Worm (Caenorhabditis elegans) whole organism, young adult: ENCODE results near the gene ugtp-1.

Source experiments
- C06A6.2 ChIP-seq: fragments of 200-800 bp; sonication (Bioruptor generic); conservative IDR thresholded peaks from 2 replicates; pipeline ENCODE4 v1.3.6; 2022; ENCODE audit warnings: missing genetic modification characterization, missing compliant biosample characterization
- D2030.7 ChIP-seq: fragments of 200-800 bp; sonication (Bioruptor generic); IDR thresholded peaks from 2 replicates; pipeline ENCODE4 v1.3.6; 2022; ENCODE audit warnings: missing genetic modification reagents, missing genetic modification characterization, missing compliant biosample characterization
- F10E7.11 ChIP-seq: sonication (generic microtip); optimal IDR thresholded peaks from 2 replicates; lab custom pipeline; 2017; ENCODE audit warnings: mild to moderate bottlenecking, missing genetic modification characterization, moderate library complexity, missing compliant biosample characterization
- F23B12.7 ChIP-seq: sonication (generic microtip); optimal IDR thresholded peaks from 2 replicates; lab custom pipeline; 2017; ENCODE audit warnings: missing genetic modification characterization, mild to moderate bottlenecking, missing compliant biosample characterization, antibody characterized with exemption, moderate library complexity; ENCODE audit not compliant: insufficient read depth
- F33H1.4 ChIP-seq: fragments of 200-800 bp; sonication (Bioruptor generic); IDR thresholded peaks from 2 replicates; pipeline ENCODE4 v1.3.6; 2022; ENCODE audit warnings: missing genetic modification reagents, missing genetic modification characterization, missing compliant biosample characterization
- F49E8.2 ChIP-seq: sonication (generic microtip); optimal IDR thresholded peaks from 3 replicates; lab custom pipeline; 2017; ENCODE audit warnings: missing genetic modification characterization, mild to moderate bottlenecking, missing compliant biosample characterization, antibody characterized with exemption, moderate library complexity; ENCODE audit not compliant: insufficient read depth
- ZK185.1 ChIP-seq: sonication (generic microtip); optimal IDR thresholded peaks from 2 replicates; lab custom pipeline; 2016; ENCODE audit warnings: mild to moderate bottlenecking, missing genetic modification characterization, missing compliant biosample characterization; ENCODE audit not compliant: poor library complexity, severe bottlenecking
- athp-1 ChIP-seq: sonication (generic microtip); optimal IDR thresholded peaks from 2 replicates; lab custom pipeline; 2017; ENCODE audit warnings: mild to moderate bottlenecking, missing genetic modification characterization, missing compliant biosample characterization
- attf-3 ChIP-seq: fragments of 200-800 bp; sonication (Bioruptor generic); conservative IDR thresholded peaks from 2 replicates; pipeline ENCODE4 v1.3.6; 2022; ENCODE audit warnings: missing genetic modification reagents, missing genetic modification characterization, missing compliant biosample characterization
- attf-5 ChIP-seq: fragments of 200-800 bp; sonication (Bioruptor generic); optimal IDR thresholded peaks from 2 replicates; lab custom pipeline; 2018; ENCODE audit warnings: mild to moderate bottlenecking, missing genetic modification characterization, missing compliant biosample characterization
- bed-2 ChIP-seq: fragments of 200-800 bp; sonication (Bioruptor generic); IDR thresholded peaks from 2 replicates; pipeline ENCODE4 v1.3.6; 2022; ENCODE audit warnings: missing genetic modification reagents, missing genetic modification characterization, missing compliant biosample characterization
- cebp-1 ChIP-seq, 2 experiments: fragments of 200-800 bp in 1 of 2; sonication (Bioruptor generic) in 1 of 2; sonication (generic microtip) in 1 of 2; IDR thresholded peaks in 1 of 2; optimal IDR thresholded peaks in 1 of 2; 2 replicates each; pipeline versions ENCODE4 v1.3.6 to Lab custom; 2017 to 2022; ENCODE audit warnings: missing compliant biosample characterization in 2 of 2, missing genetic modification characterization in 2 of 2, mild to moderate bottlenecking in 1 of 2, missing genetic modification reagents in 1 of 2, moderate library complexity in 1 of 2
- ceh-40 ChIP-seq: fragments of 200-800 bp; sonication (Bioruptor generic); IDR thresholded peaks from 2 replicates; pipeline ENCODE4 v1.3.6; 2022; ENCODE audit warnings: missing genetic modification characterization, missing compliant biosample characterization
- dox-1 ChIP-seq: fragments of 200-800 bp; sonication (Bioruptor generic); IDR thresholded peaks from 2 replicates; pipeline ENCODE4 v1.3.6; 2022; ENCODE audit warnings: missing genetic modification reagents, missing genetic modification characterization, missing compliant biosample characterization
- hmg-1.2 ChIP-seq: fragments of 200-800 bp; sonication (Bioruptor generic); IDR thresholded peaks from 2 replicates; pipeline ENCODE4 v1.3.6; 2022; ENCODE audit warnings: missing genetic modification reagents, missing genetic modification characterization, missing compliant biosample characterization
- hmg-20 ChIP-seq: fragments of 200-800 bp; sonication (Bioruptor generic); IDR thresholded peaks from 2 replicates; pipeline ENCODE4 v1.3.6; 2022; ENCODE audit warnings: missing genetic modification reagents, missing genetic modification characterization, missing compliant biosample characterization
- lag-1 ChIP-seq: fragments of 200-800 bp; sonication (Bioruptor generic); IDR thresholded peaks from 2 replicates; pipeline ENCODE4 v1.3.6; 2022; ENCODE audit warnings: missing genetic modification reagents, missing genetic modification characterization, missing compliant biosample characterization
- let-607 ChIP-seq, 2 experiments: fragments of 200-800 bp in 1 of 2; sonication (Bioruptor generic) in 1 of 2; sonication (generic microtip) in 1 of 2; optimal IDR thresholded peaks; 2 replicates each; lab custom pipeline; 2016 to 2018; ENCODE audit warnings: mild to moderate bottlenecking in 2 of 2, missing compliant biosample characterization in 2 of 2, missing genetic modification characterization in 2 of 2, moderate library complexity in 2 of 2, missing genotype in 1 of 2
- lin-35 ChIP-seq, 3 experiments: fragments of 150-350 bp in 2 of 3; sonication (generic microtip) in 1 of 3; optimal IDR thresholded peaks; 2 replicates each; lab custom pipeline; 2014 to 2018; ENCODE audit warnings: missing biosample characterization in 3 of 3, missing genetic modification characterization in 3 of 3, missing genetic modification reagents in 3 of 3
- lin-40 ChIP-seq: sonication (generic microtip); optimal IDR thresholded peaks from 2 replicates; lab custom pipeline; 2016; ENCODE audit warnings: missing genetic modification characterization, mild to moderate bottlenecking, missing compliant biosample characterization, missing genotype, missing genetic modification reagents
- lin-54 ChIP-seq: fragments of 200-800 bp; sonication (Bioruptor generic); optimal IDR thresholded peaks from 2 replicates; lab custom pipeline; 2018; ENCODE audit warnings: mild to moderate bottlenecking, missing genetic modification characterization, missing compliant biosample characterization
- lsl-1 ChIP-seq: fragments of 200-800 bp; sonication (Bioruptor generic); optimal IDR thresholded peaks from 2 replicates; lab custom pipeline; 2018; ENCODE audit warnings: mild to moderate bottlenecking, missing genetic modification characterization, moderate library complexity, missing compliant biosample characterization
- madf-3 ChIP-seq: fragments of 200-800 bp; sonication (Bioruptor generic); IDR thresholded peaks from 2 replicates; pipeline ENCODE4 v1.3.6; 2022; ENCODE audit warnings: missing genetic modification reagents, missing genetic modification characterization, missing compliant biosample characterization
- madf-6 ChIP-seq: fragments of 200-800 bp; sonication (Bioruptor generic); IDR thresholded peaks from 2 replicates; pipeline ENCODE4 v1.3.6; 2022; ENCODE audit warnings: missing genetic modification reagents, missing genetic modification characterization, missing compliant biosample characterization
- mcd-1 ChIP-seq: fragments of 200-800 bp; sonication (Bioruptor generic); IDR thresholded peaks from 2 replicates; pipeline ENCODE4 v1.3.6; 2022; ENCODE audit warnings: missing genetic modification reagents, missing genetic modification characterization, missing compliant biosample characterization
- nfyb-1 ChIP-seq: fragments of 200-800 bp; sonication (Bioruptor generic); IDR thresholded peaks from 2 replicates; pipeline ENCODE4 v1.3.6; 2022; ENCODE audit warnings: missing genetic modification reagents, missing genetic modification characterization, missing compliant biosample characterization
- nhr-80 ChIP-seq: sonication (generic microtip); optimal IDR thresholded peaks from 2 replicates; lab custom pipeline; 2016; ENCODE audit warnings: missing genetic modification characterization, missing compliant biosample characterization
- pbrm-1 ChIP-seq: fragments of 200-800 bp; sonication (Bioruptor generic); IDR thresholded peaks from 2 replicates; pipeline ENCODE4 v1.3.6; 2022; ENCODE audit warnings: missing genetic modification reagents, missing genetic modification characterization, missing compliant biosample characterization
- rpc-1 ChIP-seq, 2 experiments: fragments of 150-350 bp in 1 of 2; sonication (generic microtip) in 1 of 2; optimal IDR thresholded peaks; 2 replicates each; lab custom pipeline; 2014 to 2018; ENCODE audit warnings: missing biosample characterization in 1 of 2, missing genetic modification characterization in 1 of 2, missing genetic modification reagents in 1 of 2, missing genotype in 1 of 2
- snpc-1.1 ChIP-seq: sonication (generic microtip); optimal IDR thresholded peaks from 2 replicates; lab custom pipeline; 2017; ENCODE audit warnings: missing genetic modification characterization, mild to moderate bottlenecking, missing compliant biosample characterization, antibody characterized with exemption, moderate library complexity, missing genotype, missing genetic modification reagents; ENCODE audit not compliant: insufficient read depth
- snpc-1.3 ChIP-seq: sonication (generic microtip); optimal IDR thresholded peaks from 2 replicates; lab custom pipeline; 2017; ENCODE audit warnings: missing genetic modification characterization, mild to moderate bottlenecking, missing compliant biosample characterization, antibody characterized with exemption, moderate library complexity, missing genotype, missing genetic modification reagents; ENCODE audit not compliant: insufficient read depth
- snpc-3.4 ChIP-seq: sonication (generic microtip); optimal IDR thresholded peaks from 2 replicates; lab custom pipeline; 2017; ENCODE audit warnings: missing genetic modification characterization, mild to moderate bottlenecking, missing compliant biosample characterization, antibody characterized with exemption, moderate library complexity, missing genotype, missing genetic modification reagents
- snpc-4 ChIP-seq, 5 experiments: fragments of 150-350 bp in 1 of 5; sonication (generic microtip) in 4 of 5; optimal IDR thresholded peaks; 2 replicates each; lab custom pipeline; 2014 to 2018; ENCODE audit warnings: missing genetic modification characterization in 5 of 5, missing biosample characterization in 3 of 5, antibody characterized with exemption in 2 of 5, mild to moderate bottlenecking in 2 of 5, missing compliant biosample characterization in 2 of 5, missing genotype in 2 of 5, moderate library complexity in 2 of 5, missing genetic modification reagents in 1 of 5
- sptf-2 ChIP-seq: fragments of 200-800 bp; sonication (Bioruptor generic); optimal IDR thresholded peaks from 2 replicates; lab custom pipeline; 2018; ENCODE audit warnings: mild to moderate bottlenecking, missing genetic modification characterization, missing compliant biosample characterization
- tbp1 ChIP-seq: fragments of 200-800 bp; sonication (Bioruptor generic); optimal IDR thresholded peaks from 2 replicates; lab custom pipeline; 2018; ENCODE audit warnings: mild to moderate bottlenecking, missing genetic modification characterization, missing compliant biosample characterization
- tbx-9 ChIP-seq: sonication (generic microtip); optimal IDR thresholded peaks from 2 replicates; lab custom pipeline; 2016; ENCODE audit warnings: borderline replicate concordance, missing genetic modification characterization, inconsistent platforms, missing compliant biosample characterization
- tlf-1 ChIP-seq: fragments of 200-800 bp; sonication (Bioruptor generic); optimal IDR thresholded peaks from 2 replicates; lab custom pipeline; 2018; ENCODE audit warnings: mild to moderate bottlenecking, missing genetic modification characterization, missing compliant biosample characterization
- unc-130 ChIP-seq: sonication (generic microtip); optimal IDR thresholded peaks from 2 replicates; lab custom pipeline; 2016; ENCODE audit warnings: missing genetic modification reagents, missing genetic modification characterization, missing compliant biosample characterization
- xnd-1 ChIP-seq: sonication (generic microtip); optimal IDR thresholded peaks from 2 replicates; lab custom pipeline; 2016; ENCODE audit warnings: missing genotype, missing genetic modification reagents, missing genetic modification characterization, missing compliant biosample characterization
- ztf-18 ChIP-seq: sonication (generic microtip); optimal IDR thresholded peaks from 2 replicates; lab custom pipeline; 2016; ENCODE audit warnings: missing genotype, mild to moderate bottlenecking, missing genetic modification characterization, missing compliant biosample characterization
- ztf-28 ChIP-seq: fragments of 200-800 bp; sonication (Bioruptor generic); IDR thresholded peaks from 2 replicates; pipeline ENCODE4 v1.3.6; 2022; ENCODE audit warnings: missing genetic modification reagents, missing genetic modification characterization, missing compliant biosample characterization

The ugtp-1 gene

ce11 chrIII:8767889-8768361 lies 17.4 kb upstream of the ugtp-1 start, which contains the start of gene mtss-1:
TSS of gene mtss-1 (plus strand) at chrIII:8768311.
- peak; percentile 41 for TF ChIP-seq rpc-1 (optimal IDR thresholded peaks at IDR 0.05; lab: Kevin White, UChicago)
- TF ChIP-seq rpc-1 (tag; optimal IDR thresholded peaks at IDR 0.05; lab: Kevin White, UChicago): no peak
- TF ChIP-seq snpc-3.4 (tag; lab: Kevin White, UChicago): peak; percentile 44
- TF ChIP-seq D2030.7: 0 out of 2 replicates have a peak, but pooled peaks have one; percentile 17
- TF ChIP-seq madf-3 (GFP tag; lab: Robert Waterston, UW): no peak
- no peak for TF ChIP-seq bed-2 (GFP tag; lab: Robert Waterston, UW)
- TF ChIP-seq ztf-18: peak; percentile 61
- TF ChIP-seq lin-54 (GFP tag; lab: Kevin White, UChicago): peak; percentile 30
- TF ChIP-seq ztf-28 (GFP tag; lab: Robert Waterston, UW): no peak
- TF ChIP-seq unc-130 (GFP tag; lab: Kevin White, UChicago): peak; percentile 8
- peak; percentile 61 for TF ChIP-seq dox-1 (GFP tag; lab: Robert Waterston, UW)
- no peak for TF ChIP-seq cebp-1 (GFP tag; IDR thresholded peaks at IDR 0.05; lab: Robert Waterston, UW)
- TF ChIP-seq cebp-1 (tag; optimal IDR thresholded peaks at IDR 0.05; lab: Kevin White, UChicago): peak; percentile 62
- no peak for TF ChIP-seq ceh-40 (GFP tag; lab: Robert Waterston, UW)
- peak; percentile 29; the same call in 1 of the 2 replicates for TF ChIP-seq pbrm-1
- TF ChIP-seq mcd-1 (GFP tag; lab: Robert Waterston, UW): peak; percentile 54
- TF ChIP-seq let-607 (tag; optimal IDR thresholded peaks at IDR 0.05; lab: Kevin White, UChicago): peak in 1 of 2 experiments; percentile 13
- no peak for TF ChIP-seq sptf-2 (GFP tag; lab: Kevin White, UChicago)
- peak; percentile 16 for TF ChIP-seq ZK185.1 (tag; lab: Kevin White, UChicago)
- no peak for TF ChIP-seq tbx-9 (tag; lab: Kevin White, UChicago)
- no peak for TF ChIP-seq C06A6.2
- peak; percentile 56 for TF ChIP-seq F33H1.4 (GFP tag; lab: Robert Waterston, UW)
- peak; percentile 37 for TF ChIP-seq attf-5 (GFP tag; lab: Kevin White, UChicago)
- TF ChIP-seq snpc-1.3 (tag; lab: Kevin White, UChicago): peak; percentile 84
- TF ChIP-seq lin-40 (tag; lab: Kevin White, UChicago): peak; percentile 29
- TF ChIP-seq attf-3 (GFP tag; lab: Robert Waterston, UW): 0 out of 2 replicates have a peak, but pooled peaks have one; percentile 23
- peak; percentile 36 for TF ChIP-seq F23B12.7
- peak in 1 of 3 experiments; percentile 15 for TF ChIP-seq lin-35 (GFP tag; optimal IDR thresholded peaks at IDR 0.05; lab: Kevin White, UChicago)
- TF ChIP-seq F49E8.2 (tag; lab: Kevin White, UChicago): peak; percentile 9
- TF ChIP-seq tlf-1 (GFP tag; lab: Kevin White, UChicago): no peak
- no peak for TF ChIP-seq athp-1 (tag; lab: Kevin White, UChicago)
- TF ChIP-seq hmg-1.2 (GFP tag; lab: Robert Waterston, UW): peak; percentile 35; the same call in 1 of the 2 replicates
- peak; percentile 31 for TF ChIP-seq xnd-1 (tag; lab: Kevin White, UChicago)
- peak; percentile 51; the same call in 1 of the 2 replicates for TF ChIP-seq nfyb-1 (GFP tag; lab: Robert Waterston, UW)
- TF ChIP-seq hmg-20: no peak
- peak; percentile 30 for TF ChIP-seq tbp1 (GFP tag; lab: Kevin White, UChicago)
- no peak for TF ChIP-seq lag-1 (GFP tag; lab: Robert Waterston, UW)
- peak; percentile 27 for TF ChIP-seq nhr-80 (tag; lab: Kevin White, UChicago)
- TF ChIP-seq madf-6 (GFP tag; lab: Robert Waterston, UW): peak; percentile 60; the same call in 1 of the 2 replicates
- peak; percentile 11 for TF ChIP-seq snpc-1.1 (tag; lab: Kevin White, UChicago)
- TF ChIP-seq F10E7.11: no peak
- peak; percentile 3 for TF ChIP-seq snpc-4 (GFP tag; optimal IDR thresholded peaks at IDR 0.05; lab: Kevin White, UChicago)
- TF ChIP-seq snpc-4 (tag; optimal IDR thresholded peaks at IDR 0.05; lab: Kevin White, UChicago): peak in 2 of 4 experiments; percentile 33 to 53
- peak; percentile 55 for TF ChIP-seq lsl-1 (GFP tag; lab: Kevin White, UChicago)
